Fruit fly (Drosophila melanogaster): ENCODE measurements around the gene Rrp40.

Rrp40 gene

DNA sequence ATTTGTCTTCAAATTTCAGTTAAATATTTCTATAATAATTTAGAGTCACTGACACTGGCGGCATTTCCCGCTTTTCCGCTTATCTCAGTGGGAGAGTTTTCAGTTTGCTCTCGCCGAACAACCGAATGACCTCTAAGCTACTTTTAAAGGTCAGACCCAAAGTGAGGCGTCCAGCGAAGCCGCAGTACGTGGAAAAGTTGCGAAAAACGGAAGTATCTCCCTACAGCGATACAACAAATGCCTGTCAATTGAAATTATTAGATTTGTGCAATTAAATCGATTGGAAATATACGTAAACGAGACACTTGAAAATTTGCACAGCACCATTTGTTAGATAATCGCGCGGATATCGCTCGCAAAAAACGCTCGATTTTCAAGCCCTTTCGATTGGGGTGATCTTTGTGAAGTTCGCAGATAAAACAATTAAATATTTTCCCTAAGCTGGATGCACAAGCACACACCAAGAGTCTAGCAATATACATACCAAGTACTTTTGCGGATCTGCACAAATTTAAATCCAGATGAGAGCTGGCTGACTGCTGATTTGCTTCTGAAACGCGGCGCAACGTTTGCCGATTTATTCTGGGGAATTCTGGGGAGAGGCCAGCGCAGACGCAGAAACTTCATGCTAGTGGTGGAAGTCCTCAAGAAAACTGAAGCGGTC is 1.2 kb upstream of the Rrp40 start:
- TF ChIP-seq gcm2 (GFP tag; optimal IDR thresholded peaks at IDR 0.05) (no peak), Elba2 (GFP tag; optimal IDR thresholded peaks at IDR 0.05) (no peak), ash1 (GFP tag; optimal IDR thresholded peaks at IDR 0.05) (peak; percentile 77), kah (GFP tag; optimal IDR thresholded peaks at IDR 0.05) (peak; percentile 86), CG10543 (GFP tag; optimal IDR thresholded peaks at IDR 0.05) (no peak), CG3281 (GFP tag; optimal IDR thresholded peaks at IDR 0.05) (peak; percentile 97), pnt (GFP tag; optimal IDR thresholded peaks at IDR 0.05) (no peak), hkb (optimal IDR thresholded peaks at IDR 0.05) (peak; percentile 5), hkb (GFP tag; IDR thresholded peaks at IDR 0.05) (no peak), ERR (GFP tag; optimal IDR thresholded peaks at IDR 0.05) (peak; percentile 98), lab (GFP tag; optimal IDR thresholded peaks at IDR 0.05) (peak; percentile 98), CG8359 (GFP tag; optimal IDR thresholded peaks at IDR 0.05; ENCODE audit: borderline replicate concordance) (peak; percentile 72), CG17829 (tag; optimal IDR thresholded peaks at IDR 0.05) (peak; percentile 95), nom (GFP tag; optimal IDR thresholded peaks at IDR 0.05) (peak; percentile 96), CG11456 (GFP tag; IDR thresholded peaks at IDR 0.05) (no peak), CG16863 (GFP tag; optimal IDR thresholded peaks at IDR 0.05) (no peak), CG9932 (GFP tag; IDR thresholded peaks at IDR 0.05) (no peak), az2 (GFP tag; optimal IDR thresholded peaks at IDR 0.05) (no peak), ab (GFP tag; optimal IDR thresholded peaks at IDR 0.05) (peak; percentile 45), CG7987 (GFP tag; optimal IDR thresholded peaks at IDR 0.05) (peak; percentile 79), CG15073 (GFP tag; optimal IDR thresholded peaks at IDR 0.05) (no peak), CG12942 (GFP tag; optimal IDR thresholded peaks at IDR 0.05) (no peak), CG3995 (GFP tag; optimal IDR thresholded peaks at IDR 0.05) (peak; percentile 70), Dbx (GFP tag; IDR thresholded peaks at IDR 0.05) (no peak), Ets65A (GFP tag) (peak; percentile 7), CG8290 (GFP tag; optimal IDR thresholded peaks at IDR 0.05) (peak; percentile 81), CG8290 (tag; optimal IDR thresholded peaks at IDR 0.05) (no peak), mirr (GFP tag; optimal IDR thresholded peaks at IDR 0.05) (peak; percentile 90), phol (tag; optimal IDR thresholded peaks at IDR 0.05) (peak; percentile 92), pfk (GFP tag; optimal IDR thresholded peaks at IDR 0.05) (peak; percentile 76), en (GFP tag; optimal IDR thresholded peaks at IDR 0.05) (no peak), Side (GFP tag; optimal IDR thresholded peaks at IDR 0.05) (no peak), Antp (GFP tag; optimal IDR thresholded peaks at IDR 0.05) (no peak), BtbVII (GFP tag; optimal IDR thresholded peaks at IDR 0.05) (no peak), CrebB (tag; optimal IDR thresholded peaks at IDR 0.05) (no peak), CG1529 (GFP tag; optimal IDR thresholded peaks at IDR 0.05) (no peak), CG17361 (GFP tag; IDR thresholded peaks at IDR 0.05) (peak; percentile 94; the same call in 1 of the 3 replicates), CG7357 (GFP tag; IDR thresholded peaks at IDR 0.05) (no peak), D19A (tag; optimal IDR thresholded peaks at IDR 0.05) (no peak), sna (GFP tag; IDR thresholded peaks at IDR 0.05; ENCODE audit: partially characterized antibody) (no peak), CG18011 (GFP tag; optimal IDR thresholded peaks at IDR 0.05) (no peak)

Measured in whole organism, embryonic.